Fruit fly (Drosophila melanogaster) whole organism, embryonic: ENCODE results near the gene CG3040.
A peak's percentile ranks its signal among the peaks of the same experiment; 100 is the strongest.

Source experiments
- Awh ChIP-seq: fragments of 200-800 bp; sonication (Bioruptor generic); IDR thresholded peaks from 2 replicates; pipeline ENCODE4, ENCODE4 v1.3.6; 2022; ENCODE audit warnings: missing biosample characterization, missing genetic modification characterization
- C15 ChIP-seq: fragments of 200-800 bp; sonication (Bioruptor generic); IDR thresholded peaks from 3 replicates; pipeline ENCODE4 v1.3.6; 2022; ENCODE audit warnings: missing biosample characterization, missing genetic modification characterization
- CG10321 ChIP-seq: fragments of 200-800 bp; sonication (Bioruptor generic); IDR thresholded peaks from 2 replicates; pipeline ENCODE4 v1.3.6; 2022; ENCODE audit warnings: missing biosample characterization, missing genetic modification characterization
- CG11093 ChIP-seq: fragments of 200-800 bp; sonication (Bioruptor generic); IDR thresholded peaks from 3 replicates; pipeline ENCODE4 v1.3.6; 2022; ENCODE audit warnings: missing biosample characterization, missing genetic modification characterization
- CG11504 ChIP-seq: fragments of 200-800 bp; sonication (Bioruptor generic); optimal IDR thresholded peaks from 3 replicates; lab custom pipeline; 2019; ENCODE audit warnings: missing biosample characterization, mild to moderate bottlenecking, missing genetic modification characterization, moderate library complexity
- CG12769 ChIP-seq: fragments of 200-800 bp; sonication (Bioruptor generic); optimal IDR thresholded peaks from 2 replicates; lab custom pipeline; 2019; ENCODE audit warnings: missing biosample characterization, mild to moderate bottlenecking, missing genetic modification characterization, moderate library complexity
- CG13775 ChIP-seq: fragments of 200-800 bp; sonication (Bioruptor generic); optimal IDR thresholded peaks from 3 replicates; lab custom pipeline; 2017; ENCODE audit warnings: missing biosample characterization, mild to moderate bottlenecking, missing genetic modification characterization
- CG13894 ChIP-seq: fragments of 200-800 bp; sonication (Bioruptor generic); optimal IDR thresholded peaks from 3 replicates; lab custom pipeline; 2018; ENCODE audit warnings: missing biosample characterization, mild to moderate bottlenecking, missing genetic modification characterization, moderate library complexity
- CG14050 ChIP-seq: fragments of 200-800 bp; sonication (Bioruptor generic); IDR thresholded peaks from 3 replicates; pipeline ENCODE4 v1.3.6; 2022; ENCODE audit warnings: missing biosample characterization, missing genetic modification characterization
- CG1529 ChIP-seq: fragments of 200-800 bp; sonication (Bioruptor generic); optimal IDR thresholded peaks from 3 replicates; lab custom pipeline; 2018; ENCODE audit warnings: missing biosample characterization, missing genetic modification characterization
- CG16779 ChIP-seq: fragments of 200-800 bp; sonication (Bioruptor generic); IDR thresholded peaks from 2 replicates; pipeline ENCODE4 v1.3.6; 2022; ENCODE audit warnings: missing biosample characterization, missing genetic modification characterization
- CG16815 ChIP-seq: fragments of 200-800 bp; sonication (Bioruptor generic); optimal IDR thresholded peaks from 3 replicates; lab custom pipeline; 2017; ENCODE audit warnings: missing biosample characterization, mild to moderate bottlenecking, missing genetic modification characterization
- CG17912 ChIP-seq: fragments of 200-800 bp; sonication (Bioruptor generic); optimal IDR thresholded peaks from 2 replicates; lab custom pipeline; 2018; ENCODE audit warnings: missing biosample characterization, mild to moderate bottlenecking, missing genetic modification characterization
- CG18476 ChIP-seq: fragments of 200-800 bp; sonication (Bioruptor generic); optimal IDR thresholded peaks from 2 replicates; lab custom pipeline; 2016; ENCODE audit warnings: missing biosample characterization, mild to moderate bottlenecking, missing genetic modification characterization
- CG18599 ChIP-seq: fragments of 200-800 bp; sonication (Bioruptor generic); optimal IDR thresholded peaks from 3 replicates; lab custom pipeline; 2017; ENCODE audit warnings: missing biosample characterization, missing genetic modification characterization, mild to moderate bottlenecking, moderate library complexity, missing genetic modification reagents
- CG2129 ChIP-seq: fragments of 200-800 bp; sonication (Bioruptor generic); IDR thresholded peaks from 2 replicates; pipeline ENCODE4 v1.3.6; 2022; ENCODE audit warnings: missing biosample characterization, missing genetic modification characterization; ENCODE audit not compliant: partially characterized antibody
- CG32532 ChIP-seq: fragments of 200-800 bp; sonication (Bioruptor generic); IDR thresholded peaks from 2 replicates; pipeline ENCODE4 v1.3.6; 2022; ENCODE audit warnings: missing biosample characterization, missing genetic modification characterization
- CG3281 ChIP-seq: fragments of 200-800 bp; sonication (Bioruptor generic); optimal IDR thresholded peaks from 3 replicates; lab custom pipeline; 2017; ENCODE audit warnings: missing biosample characterization, mild to moderate bottlenecking, missing genetic modification characterization
- CG42726 ChIP-seq: fragments of 200-800 bp; sonication (Bioruptor generic); IDR thresholded peaks from 2 replicates; pipeline ENCODE4 v1.3.6; 2022; ENCODE audit warnings: missing biosample characterization, missing genetic modification characterization; ENCODE audit not compliant: partially characterized antibody
- CG5953 ChIP-seq: fragments of 200-800 bp; sonication (Bioruptor generic); IDR thresholded peaks from 2 replicates; pipeline ENCODE4 v1.3.6; 2022; ENCODE audit warnings: missing biosample characterization, missing genetic modification characterization
- CG7786 ChIP-seq: fragments of 200-800 bp; sonication (Bioruptor generic); optimal IDR thresholded peaks from 2 replicates; lab custom pipeline; 2016; ENCODE audit warnings: missing biosample characterization, missing genetic modification characterization
- CG8944 ChIP-seq: fragments of 200-800 bp; sonication (Bioruptor generic); optimal IDR thresholded peaks from 3 replicates; lab custom pipeline; 2016; ENCODE audit warnings: missing biosample characterization, missing genetic modification characterization
- D19B ChIP-seq: fragments of 200-800 bp; sonication (Bioruptor generic); optimal IDR thresholded peaks from 2 replicates; lab custom pipeline; 2017; ENCODE audit warnings: missing biosample characterization, mild to moderate bottlenecking, missing genetic modification characterization
- Dfd ChIP-seq, 2 experiments: fragments of >200 bp; optimal IDR thresholded peaks; 2 replicates each; lab custom pipeline; 2017; ENCODE audit warnings: missing biosample characterization in 2 of 2, missing genetic modification characterization in 2 of 2
- E2f1 ChIP-seq: fragments of 200-800 bp; sonication (Bioruptor generic); IDR thresholded peaks from 2 replicates; pipeline ENCODE4 v1.3.6; 2022; ENCODE audit warnings: missing biosample characterization, missing genetic modification characterization
- Fer2 ChIP-seq: fragments of 200-800 bp; sonication (Bioruptor generic); optimal IDR thresholded peaks from 2 replicates; lab custom pipeline; 2018; ENCODE audit warnings: missing biosample characterization, mild to moderate bottlenecking, missing genetic modification characterization, moderate library complexity
- Med ChIP-seq: fragments of 200-800 bp; sonication (Bioruptor generic); peaks from one replicate; lab custom pipeline; 2016; ENCODE audit warnings: missing biosample characterization, missing genetic modification characterization, mild to moderate bottlenecking, inconsistent platforms, moderate library complexity
- Mes4 ChIP-seq: fragments of 200-800 bp; sonication (Bioruptor generic); optimal IDR thresholded peaks from 2 replicates; lab custom pipeline; 2016; ENCODE audit warnings: missing biosample characterization, missing genetic modification characterization
- Oaz ChIP-seq: fragments of 200-800 bp; sonication (Bioruptor generic); IDR thresholded peaks from 2 replicates; pipeline ENCODE4 v1.3.6; 2022; ENCODE audit warnings: missing biosample characterization, missing genetic modification characterization
- Poxn ChIP-seq: fragments of 200-800 bp; sonication (Bioruptor generic); IDR thresholded peaks from 2 replicates; pipeline ENCODE4 v1.3.6; 2022; ENCODE audit warnings: missing biosample characterization, missing genetic modification characterization
- Spps ChIP-seq: fragments of 200-800 bp; sonication (Bioruptor generic); optimal IDR thresholded peaks from 2 replicates; lab custom pipeline; 2018; ENCODE audit warnings: missing biosample characterization, mild to moderate bottlenecking, missing genetic modification characterization
- ab ChIP-seq: fragments of 200-800 bp; sonication (Bioruptor generic); optimal IDR thresholded peaks from 2 replicates; lab custom pipeline; 2016; ENCODE audit warnings: missing biosample characterization, missing genetic modification characterization
- ap ChIP-seq: fragments of 200-800 bp; sonication (Bioruptor generic); IDR thresholded peaks from 2 replicates; pipeline ENCODE4 v1.3.6; 2022; ENCODE audit warnings: missing biosample characterization, missing genetic modification characterization
- bab2 ChIP-seq: fragments of 200-800 bp; sonication (Bioruptor generic); optimal IDR thresholded peaks from 2 replicates; lab custom pipeline; 2016; ENCODE audit warnings: missing biosample characterization, missing genetic modification characterization
- bowl ChIP-seq: fragments of 200-800 bp; sonication (Bioruptor generic); IDR thresholded peaks from 2 replicates; pipeline ENCODE4 v1.3.6; 2022; ENCODE audit warnings: missing biosample characterization, missing genetic modification characterization
- cg ChIP-seq: fragments of 200-800 bp; sonication (Bioruptor generic); optimal IDR thresholded peaks from 3 replicates; lab custom pipeline; 2019; ENCODE audit warnings: missing biosample characterization, mild to moderate bottlenecking, missing genetic modification characterization, moderate library complexity
- chn ChIP-seq: fragments of 200-800 bp; sonication (Bioruptor generic); optimal IDR thresholded peaks from 2 replicates; lab custom pipeline; 2016; ENCODE audit warnings: missing biosample characterization, missing genetic modification characterization
- corto ChIP-seq: fragments of 200-800 bp; sonication (Bioruptor generic); optimal IDR thresholded peaks from 2 replicates; lab custom pipeline; 2016; ENCODE audit warnings: missing biosample characterization, mild to moderate bottlenecking, missing genetic modification characterization, moderate library complexity
- dysf ChIP-seq: fragments of 200-800 bp; sonication (Bioruptor generic); IDR thresholded peaks from 3 replicates; pipeline ENCODE4 v1.3.6; 2022; ENCODE audit warnings: missing biosample characterization, missing genetic modification characterization
- gro ChIP-seq: fragments of 200-800 bp; sonication (Bioruptor generic); optimal IDR thresholded peaks from 2 replicates; lab custom pipeline; 2016; ENCODE audit warnings: missing biosample characterization, missing genetic modification characterization
- ham ChIP-seq: fragments of 200-800 bp; sonication (Bioruptor generic); IDR thresholded peaks from 2 replicates; pipeline ENCODE4 v1.3.6; 2022; ENCODE audit warnings: missing biosample characterization, missing genetic modification characterization
- hb ChIP-seq: fragments of 200-800 bp; sonication (Bioruptor generic); IDR thresholded peaks from 3 replicates; pipeline ENCODE4 v1.3.6; 2022; ENCODE audit warnings: missing biosample characterization, missing genetic modification characterization; ENCODE audit not compliant: partially characterized antibody
- jing ChIP-seq: fragments of 200-800 bp; sonication (Bioruptor generic); optimal IDR thresholded peaks from 2 replicates; lab custom pipeline; 2018; ENCODE audit warnings: missing biosample characterization, mild to moderate bottlenecking, missing genetic modification characterization
- nom ChIP-seq: fragments of 200-800 bp; sonication (Bioruptor generic); optimal IDR thresholded peaks from 2 replicates; lab custom pipeline; 2017; ENCODE audit warnings: missing biosample characterization, missing genetic modification characterization, mild to moderate bottlenecking, moderate library complexity, missing genetic modification reagents
- oc ChIP-seq: fragments of 200-800 bp; sonication (Bioruptor generic); optimal IDR thresholded peaks from 2 replicates; lab custom pipeline; 2018; ENCODE audit warnings: missing biosample characterization, mild to moderate bottlenecking, missing genetic modification characterization, moderate library complexity
- ranshi ChIP-seq: fragments of 200-800 bp; sonication (Bioruptor generic); IDR thresholded peaks from 2 replicates; pipeline ENCODE4 v1.3.6; 2022; ENCODE audit warnings: missing biosample characterization, missing genetic modification characterization
- run ChIP-seq: fragments of 200-800 bp; sonication (Bioruptor generic); optimal IDR thresholded peaks from 3 replicates; lab custom pipeline; 2018; ENCODE audit warnings: missing biosample characterization, mild to moderate bottlenecking, missing genetic modification characterization
- salm ChIP-seq: fragments of 200-800 bp; sonication (Bioruptor generic); optimal IDR thresholded peaks from 2 replicates; lab custom pipeline; 2018; ENCODE audit warnings: missing biosample characterization, mild to moderate bottlenecking, missing genetic modification characterization
- scrt ChIP-seq: fragments of 200-800 bp; sonication (Bioruptor generic); optimal IDR thresholded peaks from 2 replicates; lab custom pipeline; 2018; ENCODE audit warnings: missing biosample characterization, mild to moderate bottlenecking, missing genetic modification characterization, moderate library complexity
- sna ChIP-seq: fragments of 200-800 bp; sonication (Bioruptor generic); IDR thresholded peaks from 2 replicates; pipeline ENCODE4 v1.3.6; 2022; ENCODE audit warnings: missing biosample characterization, missing genetic modification characterization; ENCODE audit not compliant: partially characterized antibody
- vnd ChIP-seq: fragments of 200-800 bp; sonication (Bioruptor generic); IDR thresholded peaks from 3 replicates; pipeline ENCODE4 v1.3.6; 2022; ENCODE audit warnings: missing biosample characterization, missing genetic modification characterization; ENCODE audit not compliant: partially characterized antibody

The CG3040 gene

dm6 chrX:6993753-6994152 is 20.6 kb upstream of the CG3040 start (continued):
- TF ChIP-seq chn (GFP tag; lab: Kevin White, UChicago): peak; percentile 40
- peak; percentile 61 for TF ChIP-seq CG12769
- TF ChIP-seq CG32532 (GFP tag; lab: Robert Waterston, UW): peak; percentile 80
- peak; percentile 44 for TF ChIP-seq CG1529 (GFP tag; lab: Kevin White, UChicago)
- peak; percentile 26 for TF ChIP-seq ab (GFP tag; lab: Kevin White, UChicago)
- peak; percentile 44 for TF ChIP-seq CG13894 (tag; lab: Kevin White, UChicago)
- TF ChIP-seq Poxn (GFP tag; lab: Robert Waterston, UW): peak; percentile 20; the same call in 1 of the 2 replicates
- TF ChIP-seq Dfd (GFP tag; optimal IDR thresholded peaks at IDR 0.05; lab: Kevin White, UChicago): no peak
- TF ChIP-seq CG11093 (GFP tag; lab: Robert Waterston, UW): peak; percentile 64; the same call in 2 of the 3 replicates
- TF ChIP-seq bowl (GFP tag; lab: Robert Waterston, UW): peak; percentile 54; the same call in 1 of the 2 replicates
- no peak for TF ChIP-seq CG2129
- TF ChIP-seq CG14050 (GFP tag; lab: Robert Waterston, UW): peak; percentile 71; the same call in 2 of the 3 replicates
- peak; percentile 42 for TF ChIP-seq CG18476 (GFP tag; lab: Kevin White, UChicago)
- peak; percentile 55 for TF ChIP-seq scrt
- TF ChIP-seq CG16815 (GFP tag; lab: Kevin White, UChicago): peak; percentile 49
- peak; percentile 62 for TF ChIP-seq CG3281 (GFP tag; lab: Kevin White, UChicago)
- TF ChIP-seq vnd (GFP tag; lab: Robert Waterston, UW): no peak
- no peak for TF ChIP-seq CG16779 (GFP tag; lab: Robert Waterston, UW)
- TF ChIP-seq bab2 (GFP tag; lab: Kevin White, UChicago): peak; percentile 47
- no peak for TF ChIP-seq nom
- TF ChIP-seq salm: peak; percentile 42
- TF ChIP-seq CG18599 (GFP tag; lab: Kevin White, UChicago): peak; percentile 81
- TF ChIP-seq Oaz (GFP tag; lab: Robert Waterston, UW): peak; percentile 69
- TF ChIP-seq CG8944 (GFP tag; lab: Kevin White, UChicago): peak; percentile 71
- TF ChIP-seq Mes4: peak; percentile 51
- TF ChIP-seq Awh (GFP tag; lab: Robert Waterston, UW): peak; percentile 70
- peak; percentile 85 for TF ChIP-seq E2f1 (GFP tag; lab: Robert Waterston, UW)
- TF ChIP-seq Spps (tag; lab: Kevin White, UChicago): no peak
- TF ChIP-seq C15 (GFP tag; lab: Robert Waterston, UW): 0 out of 3 replicates have a peak, but pooled peaks have one; percentile 59
- TF ChIP-seq ranshi (GFP tag; lab: Robert Waterston, UW): peak; percentile 83
- peak; percentile 74 for TF ChIP-seq CG11504 (tag; lab: Kevin White, UChicago)
- no peak for TF ChIP-seq run
- no peak for TF ChIP-seq cg
- peak; percentile 10 for TF ChIP-seq Fer2
- TF ChIP-seq ham (GFP tag; lab: Robert Waterston, UW): no peak
- TF ChIP-seq dysf (GFP tag; lab: Robert Waterston, UW): peak; percentile 88
- peak; percentile 74 for TF ChIP-seq gro
- TF ChIP-seq corto: peak; percentile 73
- peak; percentile 10 for TF ChIP-seq oc (tag; lab: Kevin White, UChicago)
- no peak for TF ChIP-seq hb (GFP tag; lab: Robert Waterston, UW)
- TF ChIP-seq D19B (GFP tag; lab: Kevin White, UChicago): peak; percentile 55
- TF ChIP-seq ap (GFP tag; lab: Robert Waterston, UW): peak; percentile 71
- TF ChIP-seq CG42726 (GFP tag; lab: Robert Waterston, UW): no peak
- peak; percentile 63 for TF ChIP-seq CG13775 (GFP tag; lab: Kevin White, UChicago)
- no peak for TF ChIP-seq sna
- TF ChIP-seq CG5953 (GFP tag; lab: Robert Waterston, UW): peak; percentile 74
- no peak for TF ChIP-seq CG17912 (GFP tag; lab: Kevin White, UChicago)
- peak; percentile 70 for TF ChIP-seq CG7786 (GFP tag; lab: Kevin White, UChicago)
- TF ChIP-seq Med (GFP tag; lab: Kevin White, UChicago): peak; percentile 95
- no peak for TF ChIP-seq CG10321 (GFP tag; lab: Robert Waterston, UW)
- peak; percentile 38 for TF ChIP-seq jing (GFP tag; lab: Kevin White, UChicago)
